Worm (Caenorhabditis elegans) whole organism, L4/young adult: ENCODE measurements around the gene R02D1.2.
"Not testable (repeated sequence)": the region's sequence is repeated elsewhere in the genome, so short reads cannot be mapped to it uniquely, and the experiment has no call there.

Source experiments
- dao-5 ChIP-seq: sonication (generic microtip); optimal IDR thresholded peaks from 2 replicates; lab custom pipeline; 2016; ENCODE audit warnings: missing genotype, missing genetic modification characterization, moderate library complexity, missing compliant biosample characterization
- him-1 ChIP-seq: sonication (generic microtip); optimal IDR thresholded peaks from 2 replicates; lab custom pipeline; 2016; ENCODE audit warnings: missing genotype, missing genetic modification reagents, missing genetic modification characterization, missing compliant biosample characterization

- not testable (repeated sequence) for TF ChIP-seq dao-5, him-1 (tag; lab: Kevin White, UChicago)
Measured at ce11 chrV:4284737-4285136, 37.9 kb downstream of the R02D1.2 start, which contains the start of gene srt-19.
